Worm (Caenorhabditis elegans) whole organism, L1 larva: ENCODE results near the gene phf-30.

Experiments
- alr-1 ChIP-seq: fragments of 200-800 bp; sonication (Bioruptor generic); optimal IDR thresholded peaks from 2 replicates; lab custom pipeline; 2018; ENCODE audit warnings: borderline replicate concordance, mild to moderate bottlenecking, missing genetic modification characterization, missing compliant biosample characterization
- egl-27 ChIP-seq, 2 experiments: fragments of 150-350 bp in 1 of 2; sonication (generic microtip); optimal IDR thresholded peaks; 3 replicates each; lab custom pipeline; 2017 to 2018; ENCODE audit warnings: missing biosample characterization in 2 of 2, missing genetic modification characterization in 2 of 2, missing genetic modification reagents in 2 of 2
- fkh-10 ChIP-seq: sonication (generic microtip); optimal IDR thresholded peaks from 2 replicates; lab custom pipeline; 2017; ENCODE audit warnings: missing biosample characterization, missing genetic modification reagents, missing genetic modification characterization
- fkh-8 ChIP-seq: sonication (generic microtip); optimal IDR thresholded peaks from 2 replicates; lab custom pipeline; 2016; ENCODE audit warnings: mild to moderate bottlenecking, missing genetic modification characterization, missing compliant biosample characterization
- nhr-11 ChIP-seq: fragments of 150-350 bp; optimal IDR thresholded peaks from 2 replicates; lab custom pipeline; 2014; ENCODE audit warnings: missing biosample characterization, missing genetic modification characterization
- skn-1 ChIP-seq: fragments of 150-350 bp; optimal IDR thresholded peaks from 2 replicates; lab custom pipeline; 2014; ENCODE audit warnings: missing biosample characterization, missing genetic modification characterization
- ztf-11 ChIP-seq, 2 experiments: sonication (generic microtip); optimal IDR thresholded peaks; 2 replicates each; lab custom pipeline; 2016 to 2017; ENCODE audit warnings: missing genetic modification characterization in 2 of 2, missing biosample characterization in 1 of 2, missing compliant biosample characterization in 1 of 2

- no peak for TF ChIP-seq fkh-8 (tag; lab: Kevin White, UChicago)
- no peak for TF ChIP-seq egl-27 (tag; optimal IDR thresholded peaks at IDR 0.05; lab: Kevin White, UChicago)
- no peak for TF ChIP-seq fkh-10 (GFP tag; lab: Kevin White, UChicago)
- TF ChIP-seq nhr-11, result no peak
- no peak for TF ChIP-seq alr-1 (tag; lab: Kevin White, UChicago)
- TF ChIP-seq skn-1 (tag; lab: Kevin White, UChicago), result no peak
- TF ChIP-seq ztf-11 (tag; optimal IDR thresholded peaks at IDR 0.05; lab: Kevin White, UChicago), result no peak
These were observed 41.9 kb upstream of the phf-30 start for ce11 chrV:8426741-8427457.
